Worm (Caenorhabditis elegans) whole organism, midembryonic: ENCODE measurements around the gene C03B1.3.

ENCODE experiments used
- T22C8.4 ChIP-seq: fragments of 200-800 bp; sonication (Bioruptor generic); IDR thresholded peaks from 2 replicates; pipeline ENCODE4 v1.3.6; 2022; ENCODE audit warnings: missing genetic modification characterization, missing compliant biosample characterization
- flt-1 ChIP-seq: fragments of 200-800 bp; sonication (Bioruptor generic); IDR thresholded peaks from 2 replicates; pipeline ENCODE4 v1.3.6; 2022; ENCODE audit warnings: missing genetic modification characterization, missing compliant biosample characterization
- klf-2 ChIP-seq: fragments of 200-800 bp; sonication (Bioruptor generic); conservative IDR thresholded peaks from 2 replicates; pipeline ENCODE4 v1.3.6; 2022; ENCODE audit warnings: missing genetic modification reagents, missing genetic modification characterization, missing compliant biosample characterization
- med-1 ChIP-seq: sonication (generic microtip); optimal IDR thresholded peaks from 2 replicates; lab custom pipeline; 2017; ENCODE audit warnings: missing genetic modification characterization, mild to moderate bottlenecking, missing compliant biosample characterization, antibody characterized with exemption, missing genetic modification reagents; ENCODE audit not compliant: insufficient read depth
- ref-1 ChIP-seq: fragments of 200-800 bp; sonication (Bioruptor generic); conservative IDR thresholded peaks from 2 replicates; pipeline ENCODE4 v1.3.6; 2022; ENCODE audit warnings: missing genetic modification reagents, missing genetic modification characterization, missing compliant biosample characterization
- tab-1 ChIP-seq: fragments of 200-800 bp; sonication (Bioruptor generic); IDR thresholded peaks from 2 replicates; pipeline ENCODE4 v1.3.6; 2022; ENCODE audit warnings: missing genetic modification characterization, missing compliant biosample characterization
- ztf-23 ChIP-seq: fragments of 200-800 bp; sonication (Bioruptor generic); IDR thresholded peaks from 2 replicates; pipeline ENCODE4 v1.3.6; 2022; ENCODE audit warnings: missing genetic modification reagents, missing genetic modification characterization, missing compliant biosample characterization
- ztf-29 ChIP-seq: fragments of 200-800 bp; sonication (Bioruptor generic); IDR thresholded peaks from 2 replicates; pipeline ENCODE4 v1.3.6; 2022; ENCODE audit warnings: missing genetic modification reagents, missing genetic modification characterization, missing compliant biosample characterization

- TF ChIP-seq ref-1 (no peak), flt-1 (GFP tag; lab: Robert Waterston, UW) (no peak), klf-2 (GFP tag; lab: Robert Waterston, UW) (no peak), ztf-23 (GFP tag; lab: Robert Waterston, UW) (no peak), ztf-29 (GFP tag; lab: Robert Waterston, UW) (no peak), med-1 (GFP tag; lab: Kevin White, UChicago) (no peak), tab-1 (GFP tag; lab: Robert Waterston, UW) (no peak), T22C8.4 (GFP tag; lab: Robert Waterston, UW) (no peak)
Observed at ce11 chrX:6331409-6331808, 34.4 kb upstream of the C03B1.3 start, which contains the start of gene col-170.
